Worm (Caenorhabditis elegans): ENCODE results near the gene bath-36.

bath-36 gene

DNA sequence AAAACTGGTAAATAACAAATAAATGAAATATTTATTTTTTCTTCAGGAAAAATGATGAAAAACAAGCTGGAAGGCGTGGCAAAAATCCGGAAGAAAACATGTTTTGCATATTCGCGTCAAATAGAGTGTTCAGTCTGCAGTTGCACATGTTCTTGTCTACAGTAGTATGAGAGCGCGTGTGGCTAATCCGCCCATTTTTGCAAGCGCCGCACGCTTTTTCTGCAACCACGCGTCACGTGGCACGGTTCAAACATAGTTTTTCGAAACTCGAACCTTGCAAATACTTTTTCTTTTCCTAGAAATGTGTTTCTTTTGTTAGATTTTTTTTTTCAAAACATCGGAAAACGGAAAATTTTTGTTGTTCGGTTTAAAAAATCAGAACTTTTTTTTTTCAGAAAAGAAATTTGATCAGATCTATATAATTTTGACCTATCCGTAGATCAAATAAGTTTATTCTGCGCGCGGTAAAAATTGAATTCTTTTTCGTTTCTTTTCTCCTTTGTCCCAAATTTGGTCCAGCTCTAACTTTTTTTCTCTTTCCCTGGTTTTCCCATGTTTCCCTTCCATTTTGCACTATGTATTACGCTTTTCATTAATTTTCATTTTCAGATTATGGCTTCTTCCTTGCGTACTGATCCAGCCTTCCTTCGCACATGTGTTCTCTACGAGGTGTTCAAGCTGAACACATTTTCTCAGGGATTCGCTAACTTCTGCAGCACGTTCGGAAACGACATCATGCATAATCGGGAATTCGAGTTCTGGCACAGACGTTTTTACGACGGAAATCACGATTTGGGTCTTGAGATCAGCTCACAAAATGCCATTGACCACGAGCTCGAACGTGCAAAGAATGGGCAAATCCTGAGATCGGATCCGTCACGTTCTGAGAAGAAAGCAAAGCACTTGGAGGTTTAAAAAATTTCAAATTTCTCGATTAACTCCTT, 3.3 kb upstream of the bath-36 start, which contains the start of gene Y75B12B.1 (continued):
- no peak for TF ChIP-seq Y53F4B.3 (GFP tag; IDR thresholded peaks at IDR 0.05)
- peak; percentile 91 for TF ChIP-seq efl-1 (GFP tag; optimal IDR thresholded peaks at IDR 0.05)
- no peak for TF ChIP-seq atf-7 (tag; optimal IDR thresholded peaks at IDR 0.05)
- TF ChIP-seq ztf-22 (GFP tag; optimal IDR thresholded peaks at IDR 0.05): no peak
- no peak for TF ChIP-seq F57C9.4 (tag; optimal IDR thresholded peaks at IDR 0.05)
- TF ChIP-seq lin-54 (GFP tag; optimal IDR thresholded peaks at IDR 0.05): peak; percentile 67
- TF ChIP-seq nhr-27 (tag; optimal IDR thresholded peaks at IDR 0.05): no peak
- no peak for TF ChIP-seq let-607 (tag; optimal IDR thresholded peaks at IDR 0.05)
- TF ChIP-seq mcd-1 (GFP tag; IDR thresholded peaks at IDR 0.05): peak; percentile 78
- peak; percentile 66 for TF ChIP-seq madf-8 (GFP tag; conservative IDR thresholded peaks at IDR 0.05)
- TF ChIP-seq T26A5.8 (tag; optimal IDR thresholded peaks at IDR 0.05): no peak
- no peak for TF ChIP-seq hmg-20 (GFP tag; IDR thresholded peaks at IDR 0.05)
- TF ChIP-seq hlh-26 (GFP tag; conservative IDR thresholded peaks at IDR 0.05): no peak
- no peak for TF ChIP-seq ceh-27 (GFP tag; optimal IDR thresholded peaks at IDR 0.05)
- no peak for TF ChIP-seq ztf-3 (GFP tag; optimal IDR thresholded peaks at IDR 0.05)
- no peak for TF ChIP-seq ets-4 (GFP tag; optimal IDR thresholded peaks at IDR 0.05)
- TF ChIP-seq F39B2.1 (GFP tag; IDR thresholded peaks at IDR 0.05): no peak
- TF ChIP-seq F37B4.10 (GFP tag; IDR thresholded peaks at IDR 0.05): no peak
- TF ChIP-seq chd-7 (tag; optimal IDR thresholded peaks at IDR 0.05): no peak
- TF ChIP-seq attf-6 (GFP tag; IDR thresholded peaks at IDR 0.05): no peak
- TF ChIP-seq let-526 (GFP tag; IDR thresholded peaks at IDR 0.05): no peak
- no peak for TF ChIP-seq attf-3 (GFP tag; conservative IDR thresholded peaks at IDR 0.05)
- peak; percentile 67 for TF ChIP-seq dpl-1 (GFP tag; optimal IDR thresholded peaks at IDR 0.05)
- TF ChIP-seq hmg-1.2 (GFP tag; IDR thresholded peaks at IDR 0.05): peak; percentile 9; the same call in 1 of the 2 replicates
- no peak for TF ChIP-seq ceh-79 (tag; optimal IDR thresholded peaks at IDR 0.05)
- no peak for TF ChIP-seq snpc-4 (GFP tag; optimal IDR thresholded peaks at IDR 0.05)
- peak in 1 of 4 experiments; percentile 25 for TF ChIP-seq snpc-4 (tag; optimal IDR thresholded peaks at IDR 0.05)
- TF ChIP-seq mel-28 (tag; optimal IDR thresholded peaks at IDR 0.05; ENCODE audit: borderline replicate concordance): no peak
- TF ChIP-seq tbp1 (GFP tag; optimal IDR thresholded peaks at IDR 0.05): peak; percentile 61
- TF ChIP-seq sdz-38 (tag; optimal IDR thresholded peaks at IDR 0.05): no peak
- no peak for TF ChIP-seq nhr-90 (tag; optimal IDR thresholded peaks at IDR 0.05)
- no peak for TF ChIP-seq ztf-26 (tag; optimal IDR thresholded peaks at IDR 0.05)
- TF ChIP-seq T07F8.4 (tag; optimal IDR thresholded peaks at IDR 0.05): no peak
- TF ChIP-seq snpc-1.1 (tag; optimal IDR thresholded peaks at IDR 0.05; ENCODE audit: insufficient read depth): peak; percentile 33
- TF ChIP-seq dpff-1 (tag; optimal IDR thresholded peaks at IDR 0.05): no peak
- peak; percentile 89 for TF ChIP-seq D2030.7 (GFP tag; IDR thresholded peaks at IDR 0.05)
- no peak for TF ChIP-seq mes-4 (tag; optimal IDR thresholded peaks at IDR 0.05)
- no peak for TF ChIP-seq cebp-1 (GFP tag; IDR thresholded peaks at IDR 0.05)
- no peak for TF ChIP-seq cebp-1 (tag; optimal IDR thresholded peaks at IDR 0.05)
- no peak for TF ChIP-seq lin-26 (GFP tag; IDR thresholded peaks at IDR 0.05)
- TF ChIP-seq bed-2 (GFP tag; IDR thresholded peaks at IDR 0.05): no peak
- TF ChIP-seq nfyb-1 (GFP tag; IDR thresholded peaks at IDR 0.05): no peak
- TF ChIP-seq lag-1 (GFP tag; IDR thresholded peaks at IDR 0.05): no peak
- TF ChIP-seq bed-1 (GFP tag; IDR thresholded peaks at IDR 0.05): no peak
- TF ChIP-seq B0336.3 (GFP tag; IDR thresholded peaks at IDR 0.05): peak; percentile 84
- no peak for TF ChIP-seq zim-3 (tag; optimal IDR thresholded peaks at IDR 0.05)
- no peak for TF ChIP-seq Y79H2A.3 (GFP tag; conservative IDR thresholded peaks at IDR 0.05)
